4 worm cellular contexts compared by ENCODE assay signal in the genomic region with DNA sequence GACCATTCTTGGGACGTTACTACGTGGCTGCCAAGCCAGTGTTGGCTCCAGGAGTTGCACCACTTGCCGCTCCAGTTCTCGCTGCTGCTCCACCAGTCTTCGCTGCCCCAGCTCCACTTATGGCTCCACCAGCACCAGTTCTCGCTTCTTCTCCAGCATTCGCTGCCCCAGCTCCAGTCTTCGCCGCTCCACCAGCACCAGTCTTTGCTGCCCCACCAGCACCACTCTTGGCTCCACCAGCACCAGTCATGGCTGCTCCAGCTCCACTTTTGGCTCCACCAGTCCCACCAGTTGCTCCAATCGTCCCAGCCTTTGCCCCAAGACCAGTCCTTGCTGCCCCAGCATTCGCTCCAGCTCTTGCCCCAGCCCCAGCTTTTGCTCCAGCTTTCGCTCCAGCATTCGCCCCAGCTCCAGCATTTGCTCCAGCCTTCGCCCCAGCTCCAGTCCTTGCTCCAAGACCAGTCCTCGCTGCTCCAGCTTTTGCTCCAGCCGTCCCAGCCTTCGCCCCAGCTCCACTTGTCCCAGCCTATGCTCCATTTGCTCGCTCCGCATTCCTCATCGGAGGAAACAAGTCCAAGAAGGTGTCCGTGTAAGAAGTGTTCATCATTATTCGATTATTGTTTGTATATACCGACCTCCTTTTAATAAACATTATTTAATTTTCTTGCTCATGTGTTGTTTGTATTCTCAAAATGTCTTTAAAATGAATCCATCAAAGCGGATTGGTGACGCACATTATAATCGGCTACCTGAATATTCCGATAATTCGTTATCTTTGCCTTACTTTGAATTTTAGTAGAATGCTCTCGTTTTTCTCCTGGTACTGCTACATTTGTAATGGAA.
A peak's percentile ranks its signal among the peaks of the same experiment; 100 is the strongest.
TF ChIP-seq lines count a peak whose summit lies in the region.

A gene (plus strand): TSS at position 793 of the 843 bp plus-strand sequence.

TF ChIP-seq in whole organism, L1 larva, 84 proteins besides CTCF, POLR2A, EP300 and RAD21:
- TF ChIP-seq unc-86 (tag; optimal IDR thresholded peaks at IDR 0.05; lab: Kevin White, UChicago) = no peak
- TF ChIP-seq ama-1 (optimal IDR thresholded peaks at IDR 0.05; lab: Kevin White, UChicago) = no peak
- TF ChIP-seq nhr-20 (tag; optimal IDR thresholded peaks at IDR 0.05; lab: Kevin White, UChicago) = no peak
- peak; percentile 29 for TF ChIP-seq dsc-1 (tag; optimal IDR thresholded peaks at IDR 0.05; lab: Kevin White, UChicago)
- no peak for TF ChIP-seq rnt-1 (tag; optimal IDR thresholded peaks at IDR 0.05; lab: Kevin White, UChicago)
- no peak for TF ChIP-seq tlp-1 (tag; optimal IDR thresholded peaks at IDR 0.05; lab: Kevin White, UChicago)

TF ChIP-seq in whole organism, L4 larva, 104 proteins besides CTCF, POLR2A, EP300 and RAD21:
- no peak for TF ChIP-seq mdl-1 (tag; optimal IDR thresholded peaks at IDR 0.05; lab: Kevin White, UChicago)
- peak; percentile 97 for TF ChIP-seq set-16 (GFP tag; IDR thresholded peaks at IDR 0.05; lab: Robert Waterston, UW)
- no peak for TF ChIP-seq daf-8 (GFP tag; IDR thresholded peaks at IDR 0.05; lab: Robert Waterston, UW)
- no peak for TF ChIP-seq Y5F2A.4 (GFP tag; optimal IDR thresholded peaks at IDR 0.05; lab: Kevin White, UChicago)
- TF ChIP-seq sdz-12 (GFP tag; optimal IDR thresholded peaks at IDR 0.05; lab: Kevin White, UChicago) = peak; percentile 53
- TF ChIP-seq egl-43 (GFP tag; IDR thresholded peaks at IDR 0.05; lab: Robert Waterston, UW) = 0 out of 2 replicates have a peak, but pooled peaks have one; percentile 5

TF ChIP-seq in whole organism, late embryonic, 69 proteins besides CTCF, POLR2A, EP300 and RAD21:
- TF ChIP-seq ceh-2 (tag; optimal IDR thresholded peaks at IDR 0.05; lab: Kevin White, UChicago) (peak; percentile 13), mec-3 (tag; optimal IDR thresholded peaks at IDR 0.05; lab: Kevin White, UChicago; ENCODE audit: borderline replicate concordance) (peak; percentile 45), ceh-19 (GFP tag; optimal IDR thresholded peaks at IDR 0.05; lab: Kevin White, UChicago) (no peak), hlh-6 (tag; optimal IDR thresholded peaks at IDR 0.05; lab: Kevin White, UChicago) (peak; percentile 30), dve-1 (tag; optimal IDR thresholded peaks at IDR 0.05; lab: Kevin White, UChicago) (no peak), pag-3 (tag; optimal IDR thresholded peaks at IDR 0.05; lab: Kevin White, UChicago; ENCODE audit: borderline replicate concordance) (peak; percentile 38), elt-4 (tag; optimal IDR thresholded peaks at IDR 0.05; lab: Kevin White, UChicago) (peak; percentile 93), fkh-6 (tag; optimal IDR thresholded peaks at IDR 0.05; lab: Kevin White, UChicago) (peak; percentile 4)

TF ChIP-seq in whole organism, young adult, 124 proteins besides CTCF, POLR2A, EP300 and RAD21:
- peak; percentile 93 for TF ChIP-seq zfh-2 (GFP tag; conservative IDR thresholded peaks at IDR 0.05; lab: Robert Waterston, UW)
- TF ChIP-seq dpl-1 (GFP tag; optimal IDR thresholded peaks at IDR 0.05; lab: Kevin White, UChicago) = no peak
- no peak for TF ChIP-seq B0035.1 (tag; optimal IDR thresholded peaks at IDR 0.05; lab: Kevin White, UChicago)
- TF ChIP-seq attf-6 (GFP tag; IDR thresholded peaks at IDR 0.05; lab: Robert Waterston, UW) = no peak
- peak; percentile 32 for TF ChIP-seq chd-7 (tag; optimal IDR thresholded peaks at IDR 0.05; lab: Kevin White, UChicago)
- TF ChIP-seq rcor-1 (GFP tag; IDR thresholded peaks at IDR 0.05; lab: Robert Waterston, UW) = no peak
- no peak for TF ChIP-seq lin-40 (tag; optimal IDR thresholded peaks at IDR 0.05; lab: Kevin White, UChicago)
- TF ChIP-seq dox-1 (GFP tag; IDR thresholded peaks at IDR 0.05; lab: Robert Waterston, UW) = 0 out of 2 replicates have a peak, but pooled peaks have one; percentile 34
- 0 out of 2 replicates have a peak, but pooled peaks have one; percentile 10 for TF ChIP-seq D2030.7 (GFP tag; IDR thresholded peaks at IDR 0.05; lab: Robert Waterston, UW)
- TF ChIP-seq bed-1 (GFP tag; IDR thresholded peaks at IDR 0.05; lab: Robert Waterston, UW) = no peak
- no peak for TF ChIP-seq mel-28 (tag; optimal IDR thresholded peaks at IDR 0.05; lab: Kevin White, UChicago; ENCODE audit: borderline replicate concordance)
- TF ChIP-seq lsl-1 (GFP tag; optimal IDR thresholded peaks at IDR 0.05; lab: Kevin White, UChicago) = no peak
- no peak for TF ChIP-seq F33H1.4 (GFP tag; IDR thresholded peaks at IDR 0.05; lab: Robert Waterston, UW)
- TF ChIP-seq K11D2.4 (GFP tag; IDR thresholded peaks at IDR 0.05; lab: Robert Waterston, UW) = no peak
- TF ChIP-seq Y67H2A.10 (GFP tag; conservative IDR thresholded peaks at IDR 0.05; lab: Robert Waterston, UW) = no peak
- TF ChIP-seq madf-8 (GFP tag; conservative IDR thresholded peaks at IDR 0.05; lab: Robert Waterston, UW) = no peak
- no peak for TF ChIP-seq lin-54 (GFP tag; optimal IDR thresholded peaks at IDR 0.05; lab: Kevin White, UChicago)
- no peak for TF ChIP-seq ceh-91 (GFP tag; IDR thresholded peaks at IDR 0.05; lab: Robert Waterston, UW)
- 0 out of 2 replicates have a peak, but pooled peaks have one; percentile 41 for TF ChIP-seq ztf-25 (GFP tag; IDR thresholded peaks at IDR 0.05; lab: Robert Waterston, UW)
- TF ChIP-seq F39B2.1 (GFP tag; IDR thresholded peaks at IDR 0.05; lab: Robert Waterston, UW) = no peak
- no peak for TF ChIP-seq cebp-1 (GFP tag; IDR thresholded peaks at IDR 0.05; lab: Robert Waterston, UW)
- TF ChIP-seq cebp-1 (tag; optimal IDR thresholded peaks at IDR 0.05; lab: Kevin White, UChicago) = no peak
- TF ChIP-seq Y56A3A.18 (GFP tag; IDR thresholded peaks at IDR 0.05; lab: Robert Waterston, UW) = no peak
- no peak for TF ChIP-seq ekl-4 (GFP tag; IDR thresholded peaks at IDR 0.05; lab: Robert Waterston, UW)
- TF ChIP-seq ets-4 (GFP tag; optimal IDR thresholded peaks at IDR 0.05; lab: Kevin White, UChicago) = no peak
- TF ChIP-seq fkh-3 (tag; optimal IDR thresholded peaks at IDR 0.05; lab: Kevin White, UChicago) = no peak
- TF ChIP-seq lin-26 (GFP tag; IDR thresholded peaks at IDR 0.05; lab: Robert Waterston, UW) = no peak
- no peak for TF ChIP-seq ztf-6 (GFP tag; IDR thresholded peaks at IDR 0.05; lab: Robert Waterston, UW)
- TF ChIP-seq nfya-2 (GFP tag; IDR thresholded peaks at IDR 0.05; lab: Robert Waterston, UW) = no peak
- 0 out of 2 replicates have a peak, but pooled peaks have one; percentile 4 for TF ChIP-seq F37B4.10 (GFP tag; IDR thresholded peaks at IDR 0.05; lab: Robert Waterston, UW)
- TF ChIP-seq lir-1 (GFP tag; conservative IDR thresholded peaks at IDR 0.05; lab: Robert Waterston, UW) = no peak
- TF ChIP-seq F57C9.4 (tag; optimal IDR thresholded peaks at IDR 0.05; lab: Kevin White, UChicago) = no peak
- no peak for TF ChIP-seq aptf-2 (GFP tag; conservative IDR thresholded peaks at IDR 0.05; lab: Robert Waterston, UW)
- TF ChIP-seq madf-6 (GFP tag; IDR thresholded peaks at IDR 0.05; lab: Robert Waterston, UW) = no peak
- peak; percentile 20; the same call in 1 of the 2 replicates for TF ChIP-seq mcd-1 (GFP tag; IDR thresholded peaks at IDR 0.05; lab: Robert Waterston, UW)
- TF ChIP-seq egrh-3 (GFP tag; IDR thresholded peaks at IDR 0.05; lab: Robert Waterston, UW) = peak; percentile 92
- TF ChIP-seq hlh-12 (tag; optimal IDR thresholded peaks at IDR 0.05; lab: Kevin White, UChicago) = no peak
- no peak for TF ChIP-seq snpc-4 (GFP tag; optimal IDR thresholded peaks at IDR 0.05; lab: Kevin White, UChicago)
- TF ChIP-seq snpc-4 (tag; optimal IDR thresholded peaks at IDR 0.05; lab: Kevin White, UChicago) = no peak
- no peak for TF ChIP-seq tbp1 (GFP tag; optimal IDR thresholded peaks at IDR 0.05; lab: Kevin White, UChicago)
- TF ChIP-seq ztf-18 (tag; optimal IDR thresholded peaks at IDR 0.05; lab: Kevin White, UChicago) = no peak
- no peak for TF ChIP-seq sea-2 (GFP tag; IDR thresholded peaks at IDR 0.05; lab: Robert Waterston, UW)
- TF ChIP-seq F22D6.2 (tag; optimal IDR thresholded peaks at IDR 0.05; lab: Kevin White, UChicago) = no peak
- no peak for TF ChIP-seq Y53G8AR.9 (GFP tag; conservative IDR thresholded peaks at IDR 0.05; lab: Robert Waterston, UW)
- TF ChIP-seq K12H6.12 (tag; optimal IDR thresholded peaks at IDR 0.05; lab: Kevin White, UChicago) = no peak
- TF ChIP-seq ceh-27 (GFP tag; optimal IDR thresholded peaks at IDR 0.05; lab: Kevin White, UChicago) = peak; percentile 13
- no peak for TF ChIP-seq zim-3 (tag; optimal IDR thresholded peaks at IDR 0.05; lab: Kevin White, UChicago)
- no peak for TF ChIP-seq hlh-26 (GFP tag; conservative IDR thresholded peaks at IDR 0.05; lab: Robert Waterston, UW)
- TF ChIP-seq bed-2 (GFP tag; IDR thresholded peaks at IDR 0.05; lab: Robert Waterston, UW) = no peak
